Worm (Caenorhabditis elegans): ENCODE results near the gene daf-4.

Gene daf-4

ce11 chrIII:5585711-5586110 lies 39.2 kb upstream of the daf-4 start:
- no peak for TF ChIP-seq F13H6.1 (tag; optimal IDR thresholded peaks at IDR 0.05)
- no peak for TF ChIP-seq tbx-7 (tag; optimal IDR thresholded peaks at IDR 0.05)
- TF ChIP-seq pqm-1 (tag; optimal IDR thresholded peaks at IDR 0.05), result no peak
- no peak for TF ChIP-seq nfya-1 (tag; optimal IDR thresholded peaks at IDR 0.05)
- TF ChIP-seq ceh-24 (tag; optimal IDR thresholded peaks at IDR 0.05), result no peak
- TF ChIP-seq fkh-10 (GFP tag; optimal IDR thresholded peaks at IDR 0.05), result no peak
- TF ChIP-seq sdc-2 (tag; optimal IDR thresholded peaks at IDR 0.05), result no peak
- TF ChIP-seq ztf-16 (tag; optimal IDR thresholded peaks at IDR 0.05), result no peak

ce11 chrIII:5586925-5587324 lies 38.0 kb upstream of the daf-4 start, which contains the start of gene F56D2.2:
Gene F56D2.2 (plus strand): TSS chrIII:5587263.
- no peak for TF ChIP-seq ets-4 (tag; optimal IDR thresholded peaks at IDR 0.05)
- no peak for TF ChIP-seq hlh-15 (tag; optimal IDR thresholded peaks at IDR 0.05)
- no peak for TF ChIP-seq K09A11.1 (tag; optimal IDR thresholded peaks at IDR 0.05; ENCODE audit: insufficient read depth)
- no peak for TF ChIP-seq unc-55 (GFP tag; optimal IDR thresholded peaks at IDR 0.05)
- TF ChIP-seq lim-6 (tag; optimal IDR thresholded peaks at IDR 0.05), result no peak
- TF ChIP-seq sox-2 (GFP tag; IDR thresholded peaks at IDR 0.05), result no peak
- TF ChIP-seq K02D7.2 (tag; optimal IDR thresholded peaks at IDR 0.05), result no peak
- no peak for TF ChIP-seq fax-1 (tag; optimal IDR thresholded peaks at IDR 0.05)
- no peak for TF ChIP-seq odd-2 (tag; optimal IDR thresholded peaks at IDR 0.05)
- TF ChIP-seq hlh-8 (tag; optimal IDR thresholded peaks at IDR 0.05), result no peak

- TF ChIP-seq zip-5 (tag; optimal IDR thresholded peaks at IDR 0.05) (no peak), T23F11.4 (GFP tag; optimal IDR thresholded peaks at IDR 0.05) (no peak), fkh-10 (GFP tag; optimal IDR thresholded peaks at IDR 0.05) (no peak), pat-9 (tag; optimal IDR thresholded peaks at IDR 0.05) (no peak), pag-3 (tag; optimal IDR thresholded peaks at IDR 0.05; ENCODE audit: borderline replicate concordance) (no peak)
Measured at ce11 chrIII:5588746-5589145, 36.2 kb upstream of the daf-4 start.

DNA sequence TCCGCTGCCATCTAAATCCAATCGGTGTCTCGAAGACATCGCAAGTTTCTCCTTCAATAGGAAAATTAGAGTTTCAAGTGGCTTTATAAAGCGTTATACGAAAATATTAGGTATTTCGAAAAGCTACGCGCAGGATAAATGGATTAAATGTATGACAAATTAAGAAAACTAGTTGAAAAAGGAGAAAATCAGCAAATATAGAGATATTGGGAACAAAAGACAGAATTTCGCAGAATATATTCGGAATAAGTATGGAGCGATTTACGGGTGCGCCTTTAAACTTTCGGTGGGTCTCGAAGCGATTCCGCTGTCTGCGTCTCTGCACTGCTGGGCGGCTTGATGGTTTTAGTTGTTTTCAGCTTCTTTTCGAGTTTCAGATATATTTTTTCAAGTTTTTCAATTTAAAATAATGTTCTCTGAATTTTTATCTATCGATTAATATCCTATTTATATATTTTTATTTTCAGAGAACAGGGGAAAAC lies 33.2 kb upstream of the daf-4 start, which contains the start of the genes ddx-15 and ucr-1:
Gene ddx-15, minus strand, starts transcription at position 51 of the 482 bp plus-strand sequence.
Gene ucr-1, plus strand, starts transcription at position 468 of the 482 bp plus-strand sequence.
- peak; percentile 1 for TF ChIP-seq unc-55 (GFP tag; optimal IDR thresholded peaks at IDR 0.05)
- TF ChIP-seq ceh-31 (tag; optimal IDR thresholded peaks at IDR 0.05), result peak; percentile 37
- TF ChIP-seq tbx-2 (tag; optimal IDR thresholded peaks at IDR 0.05), result peak; percentile 10
- TF ChIP-seq nfya-1 (tag; optimal IDR thresholded peaks at IDR 0.05), result peak; percentile 29
- no peak for TF ChIP-seq pqm-1 (tag; optimal IDR thresholded peaks at IDR 0.05)

- no peak for TF ChIP-seq elt-4 (tag; optimal IDR thresholded peaks at IDR 0.05)
- peak; percentile 42 for TF ChIP-seq nfya-1 (tag; optimal IDR thresholded peaks at IDR 0.05)
Measured at ce11 chrIII:5594350-5594749, 30.6 kb upstream of the daf-4 start.

DNA sequence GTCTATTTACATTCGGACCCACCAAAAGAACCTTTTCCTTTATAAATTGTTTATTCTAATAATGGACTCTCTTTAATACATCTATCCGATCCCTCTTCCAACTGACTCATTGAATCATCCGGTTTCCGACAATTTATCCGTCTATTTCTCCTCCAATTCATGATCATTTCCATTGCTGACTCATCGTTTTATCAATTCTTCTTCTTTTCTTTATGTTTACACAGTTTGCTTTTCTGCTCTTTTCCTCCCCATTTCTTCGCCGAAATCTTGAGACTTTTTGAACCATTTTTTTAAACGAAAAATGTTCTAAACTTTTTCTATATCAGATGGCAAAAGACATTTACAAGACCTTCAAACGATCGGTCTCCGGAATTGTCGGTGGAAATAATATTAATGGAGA lies 29.5 kb upstream of the daf-4 start, which contains the start of gene ced-6:
Gene ced-6, plus strand, starts transcription at position 327 of the 400 bp plus-strand sequence.
- TF ChIP-seq lin-11 (tag; optimal IDR thresholded peaks at IDR 0.05) (no peak), unc-55 (GFP tag; optimal IDR thresholded peaks at IDR 0.05) (no peak), pat-9 (tag; optimal IDR thresholded peaks at IDR 0.05) (no peak), ceh-31 (tag; optimal IDR thresholded peaks at IDR 0.05) (no peak), elt-2 (tag; optimal IDR thresholded peaks at IDR 0.05) (no peak), fax-1 (tag; optimal IDR thresholded peaks at IDR 0.05) (no peak), F13H6.1 (tag; optimal IDR thresholded peaks at IDR 0.05) (no peak), fkh-6 (tag; optimal IDR thresholded peaks at IDR 0.05) (no peak), ceh-14 (tag; optimal IDR thresholded peaks at IDR 0.05) (no peak), odd-2 (tag; optimal IDR thresholded peaks at IDR 0.05) (no peak), hlh-30 (tag; optimal IDR thresholded peaks at IDR 0.05; ENCODE audit: insufficient read depth) (no peak), sox-4 (tag; optimal IDR thresholded peaks at IDR 0.05) (no peak), K02D7.2 (tag; optimal IDR thresholded peaks at IDR 0.05) (no peak), mec-3 (tag; optimal IDR thresholded peaks at IDR 0.05; ENCODE audit: borderline replicate concordance) (no peak), ceh-22 (tag; optimal IDR thresholded peaks at IDR 0.05) (no peak)

All from whole organism, late embryonic.